Worm (Caenorhabditis elegans): ENCODE data around the gene Y62E10A.6.

Gene Y62E10A.6

ce11 chrIV:13386043-13386442 is 14.2 kb downstream of the Y62E10A.6 start, which contains the start of the genes Y62E10A.20, Y62E10A.23 and mdt-9 (continued):
- TF ChIP-seq ztf-1 (GFP tag; conservative IDR thresholded peaks at IDR 0.05): no peak
- peak; percentile 73 for TF ChIP-seq lin-11 (tag; optimal IDR thresholded peaks at IDR 0.05)
- TF ChIP-seq elt-1 (tag; optimal IDR thresholded peaks at IDR 0.05): no peak
- TF ChIP-seq ceh-16 (tag; optimal IDR thresholded peaks at IDR 0.05): no peak
- TF ChIP-seq R02D3.7 (tag; optimal IDR thresholded peaks at IDR 0.05): no peak
- TF ChIP-seq mbf-1 (tag; optimal IDR thresholded peaks at IDR 0.05): no peak
- no peak for TF ChIP-seq aly-2 (tag; optimal IDR thresholded peaks at IDR 0.05)
- no peak for TF ChIP-seq ZK546.5 (tag; optimal IDR thresholded peaks at IDR 0.05)
- no peak for TF ChIP-seq nhr-10 (tag; optimal IDR thresholded peaks at IDR 0.05)

- no peak for TF ChIP-seq Y55F3AM.14 (GFP tag; optimal IDR thresholded peaks at IDR 0.05)
- TF ChIP-seq elt-3 (tag; optimal IDR thresholded peaks at IDR 0.05): no peak
- no peak for TF ChIP-seq nhr-21 (tag; optimal IDR thresholded peaks at IDR 0.05)
- no peak for TF ChIP-seq R02D3.7 (tag; optimal IDR thresholded peaks at IDR 0.05)
- TF ChIP-seq nhr-23 (tag; optimal IDR thresholded peaks at IDR 0.05): no peak
- TF ChIP-seq nhr-12 (tag; optimal IDR thresholded peaks at IDR 0.05): no peak
- no peak for TF ChIP-seq nhr-237 (tag; optimal IDR thresholded peaks at IDR 0.05)
- no peak for TF ChIP-seq ama-1 (optimal IDR thresholded peaks at IDR 0.05)
- TF ChIP-seq ceh-16 (tag; optimal IDR thresholded peaks at IDR 0.05): no peak
- TF ChIP-seq lin-39 (tag; optimal IDR thresholded peaks at IDR 0.05): no peak
- no peak for TF ChIP-seq unc-55 (GFP tag; optimal IDR thresholded peaks at IDR 0.05)
- TF ChIP-seq snpc-4 (tag; optimal IDR thresholded peaks at IDR 0.05): no peak
- no peak for TF ChIP-seq dmd-4 (tag; optimal IDR thresholded peaks at IDR 0.05)
Observed at ce11 chrIV:13386903-13387302, 15.1 kb downstream of the Y62E10A.6 start, which contains the start of gene lsm-3. lsm-3 (plus strand) TSS chrIV:13387203.

- TF ChIP-seq nhr-11 (tag; optimal IDR thresholded peaks at IDR 0.05): no peak
- TF ChIP-seq dmd-4 (tag; optimal IDR thresholded peaks at IDR 0.05): no peak
- no peak for TF ChIP-seq ZK546.5 (tag; optimal IDR thresholded peaks at IDR 0.05)
- TF ChIP-seq skn-1 (tag; optimal IDR thresholded peaks at IDR 0.05): no peak
- TF ChIP-seq nhr-23 (tag; optimal IDR thresholded peaks at IDR 0.05): no peak
- peak; percentile 7 for TF ChIP-seq unc-55 (GFP tag; optimal IDR thresholded peaks at IDR 0.05)
- no peak for TF ChIP-seq ztf-4 (tag; optimal IDR thresholded peaks at IDR 0.05)
- peak; percentile 28 for TF ChIP-seq nhr-6 (tag; optimal IDR thresholded peaks at IDR 0.05)
- no peak for TF ChIP-seq aly-2 (tag; optimal IDR thresholded peaks at IDR 0.05)
- TF ChIP-seq alr-1 (tag; optimal IDR thresholded peaks at IDR 0.05): no peak
- TF ChIP-seq snpc-4 (tag; optimal IDR thresholded peaks at IDR 0.05): no peak
- no peak for TF ChIP-seq ztf-1 (GFP tag; conservative IDR thresholded peaks at IDR 0.05)
- TF ChIP-seq nhr-237 (tag; optimal IDR thresholded peaks at IDR 0.05): no peak
- TF ChIP-seq peb-1 (tag; optimal IDR thresholded peaks at IDR 0.05): no peak
- no peak for TF ChIP-seq unc-62 (GFP tag; optimal IDR thresholded peaks at IDR 0.05)
- no peak for TF ChIP-seq nhr-77 (tag; optimal IDR thresholded peaks at IDR 0.05)
- no peak for TF ChIP-seq fos-1 (tag; optimal IDR thresholded peaks at IDR 0.05)
- no peak for TF ChIP-seq unc-39 (tag; optimal IDR thresholded peaks at IDR 0.05)
- peak in 1 of 2 experiments; percentile 3 for TF ChIP-seq lsy-2 (tag; optimal IDR thresholded peaks at IDR 0.05)
- no peak for TF ChIP-seq ceh-82 (tag; optimal IDR thresholded peaks at IDR 0.05)
- peak; percentile 16 for TF ChIP-seq nhr-129 (tag; optimal IDR thresholded peaks at IDR 0.05)
- TF ChIP-seq nhr-21 (tag; optimal IDR thresholded peaks at IDR 0.05): peak; percentile 84
- TF ChIP-seq sma-3 (GFP tag; optimal IDR thresholded peaks at IDR 0.05): no peak
- no peak for TF ChIP-seq lin-11 (tag; optimal IDR thresholded peaks at IDR 0.05)
- TF ChIP-seq nhr-12 (tag; optimal IDR thresholded peaks at IDR 0.05): no peak
- no peak for TF ChIP-seq sem-4 (tag; optimal IDR thresholded peaks at IDR 0.05)
- TF ChIP-seq crh-2 (tag; optimal IDR thresholded peaks at IDR 0.05): peak; percentile 9
- TF ChIP-seq lin-39 (tag; optimal IDR thresholded peaks at IDR 0.05): no peak
- peak; percentile 40 for TF ChIP-seq gmeb-1 (tag; optimal IDR thresholded peaks at IDR 0.05)
- TF ChIP-seq mbf-1 (tag; optimal IDR thresholded peaks at IDR 0.05): no peak
- TF ChIP-seq blmp-1 (tag; optimal IDR thresholded peaks at IDR 0.05; ENCODE audit: insufficient read depth): no peak
- no peak for TF ChIP-seq lin-13 (GFP tag; optimal IDR thresholded peaks at IDR 0.05)
- TF ChIP-seq elt-1 (tag; optimal IDR thresholded peaks at IDR 0.05): no peak
- no peak for TF ChIP-seq C34F6.9 (tag; optimal IDR thresholded peaks at IDR 0.05)
- no peak for TF ChIP-seq elt-3 (tag; optimal IDR thresholded peaks at IDR 0.05)
- no peak for TF ChIP-seq sma-9 (GFP tag; optimal IDR thresholded peaks at IDR 0.05)
- no peak for TF ChIP-seq sma-9 (tag; optimal IDR thresholded peaks at IDR 0.05)
- TF ChIP-seq nhr-10 (tag; optimal IDR thresholded peaks at IDR 0.05): no peak
- TF ChIP-seq mdl-1 (tag; optimal IDR thresholded peaks at IDR 0.05): no peak
- no peak for TF ChIP-seq F13H6.1 (tag; optimal IDR thresholded peaks at IDR 0.05)
- TF ChIP-seq mab-5 (tag; optimal IDR thresholded peaks at IDR 0.05): no peak
- TF ChIP-seq R02D3.7 (tag; optimal IDR thresholded peaks at IDR 0.05): no peak
- TF ChIP-seq Y55F3AM.14 (GFP tag; optimal IDR thresholded peaks at IDR 0.05): peak; percentile 57
- TF ChIP-seq ama-1 (optimal IDR thresholded peaks at IDR 0.05): peak; percentile 44
- TF ChIP-seq zag-1 (tag; optimal IDR thresholded peaks at IDR 0.05): no peak
- TF ChIP-seq egl-27 (tag; optimal IDR thresholded peaks at IDR 0.05): no peak
- no peak for TF ChIP-seq ceh-16 (tag; optimal IDR thresholded peaks at IDR 0.05)
- TF ChIP-seq nhr-25 (tag; optimal IDR thresholded peaks at IDR 0.05): peak; percentile 48
Observed at ce11 chrIV:13388779-13389178, 17.0 kb downstream of the Y62E10A.6 start.

All from whole organism, L2 larva.